Worm (Caenorhabditis elegans) whole organism, young adult: ENCODE data around the gene T22B3.3.
A peak's percentile ranks its signal among the peaks of the same experiment; 100 is the strongest.

Source experiments
- B0019.2 ChIP-seq: fragments of 200-800 bp; sonication (Bioruptor generic); conservative IDR thresholded peaks from 2 replicates; pipeline ENCODE4 v1.3.6; 2022; ENCODE audit warnings: missing genetic modification reagents, missing genetic modification characterization, missing compliant biosample characterization
- B0035.1 ChIP-seq: sonication (generic microtip); optimal IDR thresholded peaks from 2 replicates; lab custom pipeline; 2016; ENCODE audit warnings: missing genetic modification characterization, mild to moderate bottlenecking, missing compliant biosample characterization, missing genotype, missing genetic modification reagents
- C06A6.2 ChIP-seq: fragments of 200-800 bp; sonication (Bioruptor generic); conservative IDR thresholded peaks from 2 replicates; pipeline ENCODE4 v1.3.6; 2022; ENCODE audit warnings: missing genetic modification characterization, missing compliant biosample characterization
- D2030.7 ChIP-seq: fragments of 200-800 bp; sonication (Bioruptor generic); IDR thresholded peaks from 2 replicates; pipeline ENCODE4 v1.3.6; 2022; ENCODE audit warnings: missing genetic modification reagents, missing genetic modification characterization, missing compliant biosample characterization
- F10E7.11 ChIP-seq: sonication (generic microtip); optimal IDR thresholded peaks from 2 replicates; lab custom pipeline; 2017; ENCODE audit warnings: mild to moderate bottlenecking, missing genetic modification characterization, moderate library complexity, missing compliant biosample characterization
- F22D6.2 ChIP-seq: sonication (generic microtip); optimal IDR thresholded peaks from 2 replicates; lab custom pipeline; 2016; ENCODE audit warnings: mild to moderate bottlenecking, missing genetic modification characterization, missing compliant biosample characterization
- F23B12.7 ChIP-seq: sonication (generic microtip); optimal IDR thresholded peaks from 2 replicates; lab custom pipeline; 2017; ENCODE audit warnings: missing genetic modification characterization, mild to moderate bottlenecking, missing compliant biosample characterization, antibody characterized with exemption, moderate library complexity; ENCODE audit not compliant: insufficient read depth
- F39B2.1 ChIP-seq: fragments of 200-800 bp; sonication (Bioruptor generic); IDR thresholded peaks from 2 replicates; pipeline ENCODE4 v1.3.6; 2022; ENCODE audit warnings: missing genetic modification reagents, missing genetic modification characterization, missing compliant biosample characterization
- F52B5.7 ChIP-seq: sonication (generic microtip); optimal IDR thresholded peaks from 2 replicates; lab custom pipeline; 2016; ENCODE audit warnings: mild to moderate bottlenecking, missing genetic modification characterization, missing compliant biosample characterization
- F57A8.1 ChIP-seq: fragments of 200-800 bp; sonication (Bioruptor generic); optimal IDR thresholded peaks from 2 replicates; lab custom pipeline; 2018; ENCODE audit warnings: mild to moderate bottlenecking, missing genetic modification characterization, moderate library complexity, missing compliant biosample characterization
- Y53G8AR.9 ChIP-seq: fragments of 200-800 bp; sonication (Bioruptor generic); conservative IDR thresholded peaks from 2 replicates; pipeline ENCODE4 v1.3.6; 2022; ENCODE audit warnings: missing genetic modification reagents, missing genetic modification characterization, missing compliant biosample characterization
- akir-1 ChIP-seq: fragments of 200-800 bp; sonication (Bioruptor generic); optimal IDR thresholded peaks from 2 replicates; lab custom pipeline; 2018; ENCODE audit warnings: mild to moderate bottlenecking, missing genetic modification characterization, moderate library complexity, missing compliant biosample characterization
- atf-7 ChIP-seq: sonication (generic microtip); optimal IDR thresholded peaks from 2 replicates; lab custom pipeline; 2017; ENCODE audit warnings: mild to moderate bottlenecking, missing genetic modification characterization, missing compliant biosample characterization
- cebp-2 ChIP-seq: fragments of 200-800 bp; sonication (Bioruptor generic); IDR thresholded peaks from 2 replicates; pipeline ENCODE4 v1.3.6; 2022; ENCODE audit warnings: missing genetic modification characterization, missing compliant biosample characterization
- ceh-40 ChIP-seq: fragments of 200-800 bp; sonication (Bioruptor generic); IDR thresholded peaks from 2 replicates; pipeline ENCODE4 v1.3.6; 2022; ENCODE audit warnings: missing genetic modification characterization, missing compliant biosample characterization
- ceh-58 ChIP-seq: fragments of 200-800 bp; sonication (Bioruptor generic); IDR thresholded peaks from 2 replicates; pipeline ENCODE4 v1.3.6; 2022; ENCODE audit warnings: missing genetic modification characterization, missing compliant biosample characterization
- ceh-91 ChIP-seq: fragments of 200-800 bp; sonication (Bioruptor generic); IDR thresholded peaks from 2 replicates; pipeline ENCODE4 v1.3.6; 2022; ENCODE audit warnings: missing genetic modification reagents, missing genetic modification characterization, missing compliant biosample characterization
- die-1 ChIP-seq: sonication (generic microtip); optimal IDR thresholded peaks from 2 replicates; lab custom pipeline; 2016; ENCODE audit warnings: missing genotype, mild to moderate bottlenecking, missing genetic modification characterization, missing compliant biosample characterization
- egrh-3 ChIP-seq: fragments of 200-800 bp; sonication (Bioruptor generic); IDR thresholded peaks from 2 replicates; pipeline ENCODE4 v1.3.6; 2022; ENCODE audit warnings: missing genetic modification reagents, missing genetic modification characterization, missing compliant biosample characterization
- ets-4 ChIP-seq: fragments of 200-800 bp; sonication (Bioruptor generic); optimal IDR thresholded peaks from 2 replicates; lab custom pipeline; 2018; ENCODE audit warnings: mild to moderate bottlenecking, missing genetic modification characterization, missing compliant biosample characterization
- him-1 ChIP-seq: sonication (generic microtip); optimal IDR thresholded peaks from 2 replicates; lab custom pipeline; 2016; ENCODE audit warnings: missing genotype, missing genetic modification reagents, missing genetic modification characterization, missing compliant biosample characterization
- hlh-26 ChIP-seq: fragments of 200-800 bp; sonication (Bioruptor generic); conservative IDR thresholded peaks from 2 replicates; pipeline ENCODE4 v1.3.6; 2022; ENCODE audit warnings: missing genetic modification reagents, missing genetic modification characterization, missing compliant biosample characterization
- hmg-1.2 ChIP-seq: fragments of 200-800 bp; sonication (Bioruptor generic); IDR thresholded peaks from 2 replicates; pipeline ENCODE4 v1.3.6; 2022; ENCODE audit warnings: missing genetic modification reagents, missing genetic modification characterization, missing compliant biosample characterization
- lin-35 ChIP-seq, 3 experiments: fragments of 150-350 bp in 2 of 3; sonication (generic microtip) in 1 of 3; optimal IDR thresholded peaks; 2 replicates each; lab custom pipeline; 2014 to 2018; ENCODE audit warnings: missing biosample characterization in 3 of 3, missing genetic modification characterization in 3 of 3, missing genetic modification reagents in 3 of 3
- lin-40 ChIP-seq: sonication (generic microtip); optimal IDR thresholded peaks from 2 replicates; lab custom pipeline; 2016; ENCODE audit warnings: missing genetic modification characterization, mild to moderate bottlenecking, missing compliant biosample characterization, missing genotype, missing genetic modification reagents
- lsl-1 ChIP-seq: fragments of 200-800 bp; sonication (Bioruptor generic); optimal IDR thresholded peaks from 2 replicates; lab custom pipeline; 2018; ENCODE audit warnings: mild to moderate bottlenecking, missing genetic modification characterization, moderate library complexity, missing compliant biosample characterization
- mel-28 ChIP-seq: sonication (generic microtip); optimal IDR thresholded peaks from 2 replicates; lab custom pipeline; 2016; ENCODE audit warnings: borderline replicate concordance, mild to moderate bottlenecking, missing genetic modification characterization, missing compliant biosample characterization
- mes-4 ChIP-seq: sonication (generic microtip); optimal IDR thresholded peaks from 2 replicates; lab custom pipeline; 2016; ENCODE audit warnings: missing genotype, missing genetic modification characterization, missing compliant biosample characterization
- nfyb-1 ChIP-seq: fragments of 200-800 bp; sonication (Bioruptor generic); IDR thresholded peaks from 2 replicates; pipeline ENCODE4 v1.3.6; 2022; ENCODE audit warnings: missing genetic modification reagents, missing genetic modification characterization, missing compliant biosample characterization
- nhr-80 ChIP-seq: sonication (generic microtip); optimal IDR thresholded peaks from 2 replicates; lab custom pipeline; 2016; ENCODE audit warnings: missing genetic modification characterization, missing compliant biosample characterization
- pbrm-1 ChIP-seq: fragments of 200-800 bp; sonication (Bioruptor generic); IDR thresholded peaks from 2 replicates; pipeline ENCODE4 v1.3.6; 2022; ENCODE audit warnings: missing genetic modification reagents, missing genetic modification characterization, missing compliant biosample characterization
- repo-1 ChIP-seq: sonication (generic microtip); optimal IDR thresholded peaks from 2 replicates; lab custom pipeline; 2017; ENCODE audit warnings: mild to moderate bottlenecking, missing genetic modification characterization, missing compliant biosample characterization
- sdz-38 ChIP-seq: sonication (generic microtip); optimal IDR thresholded peaks from 2 replicates; lab custom pipeline; 2016; ENCODE audit warnings: missing genotype, missing genetic modification characterization, missing compliant biosample characterization
- snpc-1.1 ChIP-seq: sonication (generic microtip); optimal IDR thresholded peaks from 2 replicates; lab custom pipeline; 2017; ENCODE audit warnings: missing genetic modification characterization, mild to moderate bottlenecking, missing compliant biosample characterization, antibody characterized with exemption, moderate library complexity, missing genotype, missing genetic modification reagents; ENCODE audit not compliant: insufficient read depth
- snpc-1.3 ChIP-seq: sonication (generic microtip); optimal IDR thresholded peaks from 2 replicates; lab custom pipeline; 2017; ENCODE audit warnings: missing genetic modification characterization, mild to moderate bottlenecking, missing compliant biosample characterization, antibody characterized with exemption, moderate library complexity, missing genotype, missing genetic modification reagents; ENCODE audit not compliant: insufficient read depth
- snpc-4 ChIP-seq, 5 experiments: fragments of 150-350 bp in 1 of 5; sonication (generic microtip) in 4 of 5; optimal IDR thresholded peaks; 2 replicates each; lab custom pipeline; 2014 to 2018; ENCODE audit warnings: missing genetic modification characterization in 5 of 5, missing biosample characterization in 3 of 5, antibody characterized with exemption in 2 of 5, mild to moderate bottlenecking in 2 of 5, missing compliant biosample characterization in 2 of 5, missing genotype in 2 of 5, moderate library complexity in 2 of 5, missing genetic modification reagents in 1 of 5
- tbx-9 ChIP-seq: sonication (generic microtip); optimal IDR thresholded peaks from 2 replicates; lab custom pipeline; 2016; ENCODE audit warnings: borderline replicate concordance, missing genetic modification characterization, inconsistent platforms, missing compliant biosample characterization
- xnd-1 ChIP-seq: sonication (generic microtip); optimal IDR thresholded peaks from 2 replicates; lab custom pipeline; 2016; ENCODE audit warnings: missing genotype, missing genetic modification reagents, missing genetic modification characterization, missing compliant biosample characterization
- zim-3 ChIP-seq: sonication (generic microtip); optimal IDR thresholded peaks from 2 replicates; lab custom pipeline; 2017; ENCODE audit warnings: mild to moderate bottlenecking, missing genetic modification characterization, moderate library complexity, missing compliant biosample characterization
- ztf-26 ChIP-seq: sonication (generic microtip); optimal IDR thresholded peaks from 2 replicates; lab custom pipeline; 2017; ENCODE audit warnings: missing genetic modification characterization, missing compliant biosample characterization
- ztf-28 ChIP-seq: fragments of 200-800 bp; sonication (Bioruptor generic); IDR thresholded peaks from 2 replicates; pipeline ENCODE4 v1.3.6; 2022; ENCODE audit warnings: missing genetic modification reagents, missing genetic modification characterization, missing compliant biosample characterization
- ztf-6 ChIP-seq: fragments of 200-800 bp; sonication (Bioruptor generic); IDR thresholded peaks from 2 replicates; pipeline ENCODE4 v1.3.6; 2022; ENCODE audit warnings: missing genetic modification reagents, missing genetic modification characterization, missing compliant biosample characterization

T22B3.3 gene

ce11 chrIV:11717094-11717876 is 13.7 kb upstream of the T22B3.3 start:
- TF ChIP-seq akir-1 (no peak), hmg-1.2 (GFP tag; lab: Robert Waterston, UW) (peak; percentile 22; the same call in 1 of the 2 replicates)

DNA sequence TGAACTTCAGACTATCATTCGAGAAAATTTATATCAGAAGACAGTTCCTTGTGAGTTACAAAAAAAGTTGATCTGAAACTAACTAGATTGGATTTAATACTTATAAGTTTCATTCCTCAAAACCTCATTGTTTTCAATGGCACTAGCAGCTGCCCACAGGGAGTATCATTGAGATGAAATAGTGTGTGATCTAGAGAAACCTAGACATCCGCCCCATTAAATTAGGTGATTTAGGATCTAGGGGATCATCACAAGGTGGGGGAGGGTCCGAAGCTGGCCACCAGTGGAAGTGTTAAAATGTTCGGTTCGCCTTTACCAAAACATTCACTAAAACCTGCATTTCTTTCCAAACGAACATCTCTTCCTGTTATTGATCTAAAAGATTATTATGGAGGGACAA is 12.8 kb upstream of the T22B3.3 start:
- TF ChIP-seq ceh-91 (GFP tag; lab: Robert Waterston, UW) (no peak), F22D6.2 (tag; lab: Kevin White, UChicago) (no peak), ets-4 (GFP tag; lab: Kevin White, UChicago) (no peak), F52B5.7 (tag; lab: Kevin White, UChicago) (no peak), xnd-1 (tag; lab: Kevin White, UChicago) (no peak), lin-35 (GFP tag; optimal IDR thresholded peaks at IDR 0.05; lab: Kevin White, UChicago) (no peak), cebp-2 (no peak), D2030.7 (GFP tag; lab: Robert Waterston, UW) (no peak), him-1 (tag; lab: Kevin White, UChicago) (no peak), Y53G8AR.9 (GFP tag; lab: Robert Waterston, UW) (no peak), snpc-4 (GFP tag; optimal IDR thresholded peaks at IDR 0.05; lab: Kevin White, UChicago) (no peak), snpc-4 (tag; optimal IDR thresholded peaks at IDR 0.05; lab: Kevin White, UChicago) (no peak), F23B12.7 (tag; lab: Kevin White, UChicago) (no peak)
- TF ChIP-seq, all 124 proteins: peak for 0

- TF ChIP-seq mes-4 (tag; lab: Kevin White, UChicago), result no peak
- no peak for TF ChIP-seq nhr-80 (tag; lab: Kevin White, UChicago)
- TF ChIP-seq lin-40, result no peak
- TF ChIP-seq hlh-26, result no peak
- TF ChIP-seq atf-7 (tag; lab: Kevin White, UChicago), result no peak
- no peak for TF ChIP-seq snpc-1.3 (tag; lab: Kevin White, UChicago)
- no peak for TF ChIP-seq tbx-9
- no peak for TF ChIP-seq ztf-26 (tag; lab: Kevin White, UChicago)
- no peak for TF ChIP-seq F52B5.7 (tag; lab: Kevin White, UChicago)
- TF ChIP-seq B0035.1 (tag; lab: Kevin White, UChicago), result no peak
- TF ChIP-seq ztf-6 (GFP tag; lab: Robert Waterston, UW), result no peak
- no peak for TF ChIP-seq repo-1 (tag; lab: Kevin White, UChicago)
- no peak for TF ChIP-seq Y53G8AR.9 (GFP tag; lab: Robert Waterston, UW)
- TF ChIP-seq zim-3 (tag; lab: Kevin White, UChicago), result no peak
- no peak for TF ChIP-seq B0019.2 (GFP tag; lab: Robert Waterston, UW)
- no peak for TF ChIP-seq hmg-1.2 (GFP tag; lab: Robert Waterston, UW)
- TF ChIP-seq lsl-1 (GFP tag; lab: Kevin White, UChicago), result no peak
- TF ChIP-seq, all 124 proteins: peak for 0
Measured at ce11 chrIV:11714739-11715138, 11.2 kb upstream of the T22B3.3 start, which contains the start of gene magi-1. Gene magi-1 (plus strand): TSS chrIV:11715039.

DNA sequence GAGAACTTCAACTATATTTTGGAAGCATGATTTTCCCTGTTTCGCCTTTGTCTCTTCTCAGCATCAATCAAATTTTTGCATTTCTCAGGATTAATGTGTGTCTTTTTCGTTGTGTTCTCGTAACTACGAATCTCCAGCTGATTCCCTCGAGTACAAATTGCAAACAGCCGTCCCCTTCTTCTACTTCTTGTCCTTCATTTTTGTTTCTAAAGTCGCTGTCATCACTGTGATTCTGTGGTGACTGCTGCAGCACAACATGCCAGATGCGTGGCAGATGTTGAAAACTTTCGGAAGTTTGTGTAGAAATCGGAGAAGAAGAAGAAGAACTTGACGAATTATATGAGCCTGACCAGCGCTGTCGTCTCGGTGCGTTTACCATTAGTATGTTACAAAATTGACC is 9.7 kb upstream of the T22B3.3 start:
- no peak for TF ChIP-seq F57A8.1 (GFP tag; lab: Kevin White, UChicago)
- TF ChIP-seq die-1, result no peak
- TF ChIP-seq ztf-28, result no peak
- TF ChIP-seq F10E7.11 (tag; lab: Kevin White, UChicago), result no peak
- TF ChIP-seq F23B12.7 (tag; lab: Kevin White, UChicago), result no peak
- TF ChIP-seq nfyb-1 (GFP tag; lab: Robert Waterston, UW), result no peak
- no peak for TF ChIP-seq ceh-40 (GFP tag; lab: Robert Waterston, UW)
- TF ChIP-seq F39B2.1 (GFP tag; lab: Robert Waterston, UW), result no peak
- no peak for TF ChIP-seq snpc-1.1 (tag; lab: Kevin White, UChicago)
- no peak for TF ChIP-seq pbrm-1
- TF ChIP-seq C06A6.2 (GFP tag; lab: Robert Waterston, UW), result no peak
- TF ChIP-seq egrh-3 (GFP tag; lab: Robert Waterston, UW), result no peak
- no peak for TF ChIP-seq sdz-38 (tag; lab: Kevin White, UChicago)
- TF ChIP-seq ztf-26 (tag; lab: Kevin White, UChicago), result no peak
- TF ChIP-seq mel-28 (tag; lab: Kevin White, UChicago), result no peak
- TF ChIP-seq ceh-58 (GFP tag; lab: Robert Waterston, UW), result no peak
